Worm (Caenorhabditis elegans) whole organism, late embryonic: ENCODE results near the gene nep-10.

Experiments
- dve-1 ChIP-seq: sonication (generic microtip); optimal IDR thresholded peaks from 2 replicates; lab custom pipeline; 2017; ENCODE audit warnings: antibody characterized with exemption, mild to moderate bottlenecking, missing genetic modification characterization, missing compliant biosample characterization
- nhr-11 ChIP-seq: fragments of 150-350 bp; optimal IDR thresholded peaks from 2 replicates; lab custom pipeline; 2014; ENCODE audit warnings: missing biosample characterization, missing genetic modification characterization
- pag-3 ChIP-seq: sonication (generic microtip); optimal IDR thresholded peaks from 2 replicates; lab custom pipeline; 2016; ENCODE audit warnings: missing compliant biosample characterization, missing genetic modification characterization, borderline replicate concordance
- pqm-1 ChIP-seq: sonication (generic microtip); optimal IDR thresholded peaks from 2 replicates; lab custom pipeline; 2016; ENCODE audit warnings: missing genetic modification characterization, missing compliant biosample characterization

ce11 chrII:3452421-3452820 is 49.7 kb upstream of the nep-10 start, which contains the start of gene C16C8.12:
- TF ChIP-seq dve-1 (tag; lab: Kevin White, UChicago), result no peak
- TF ChIP-seq nhr-11 (tag; lab: Kevin White, UChicago), result no peak
- no peak for TF ChIP-seq pqm-1 (tag; lab: Kevin White, UChicago)
- no peak for TF ChIP-seq pag-3
